Fruit fly (Drosophila melanogaster) whole organism, wandering third instar larva: ENCODE measurements around the gene CG13692.

ENCODE experiments used
- CG32264 ChIP-seq: fragments of 200-800 bp; sonication (Bioruptor generic); optimal IDR thresholded peaks from 2 replicates; lab custom pipeline; 2016; ENCODE audit warnings: missing biosample characterization, missing genetic modification characterization
- CG9705 ChIP-seq: fragments of 200-800 bp; sonication (Bioruptor generic); optimal IDR thresholded peaks from 2 replicates; lab custom pipeline; 2018; ENCODE audit warnings: missing biosample characterization, mild to moderate bottlenecking, missing genetic modification characterization
- CrebA ChIP-seq: fragments of 200-800 bp; sonication (Bioruptor generic); optimal IDR thresholded peaks from 2 replicates; lab custom pipeline; 2016; ENCODE audit warnings: missing biosample characterization, mild to moderate bottlenecking, missing genetic modification characterization, borderline replicate concordance
- Dif ChIP-seq: fragments of 200-275, 200-300 bp; sonication (Bioruptor generic); optimal IDR thresholded peaks from 2 replicates; lab custom pipeline; 2018; ENCODE audit warnings: missing biosample characterization, missing genetic modification characterization; ENCODE audit not compliant: partially characterized antibody
- HLH106 ChIP-seq: fragments of 200-800 bp; optimal IDR thresholded peaks from 3 replicates; lab custom pipeline; 2019; ENCODE audit warnings: missing biosample characterization, mild to moderate bottlenecking, missing genetic modification characterization, moderate library complexity
- Hnf4 ChIP-seq: fragments of 200-800 bp; sonication (Bioruptor generic); optimal IDR thresholded peaks from 2 replicates; lab custom pipeline; 2016; ENCODE audit warnings: missing biosample characterization, mild to moderate bottlenecking, missing genetic modification characterization
- Hr78 ChIP-seq: fragments of >200 bp; optimal IDR thresholded peaks from 2 replicates; lab custom pipeline; 2017; ENCODE audit warnings: missing biosample characterization, missing genetic modification characterization
- Jra ChIP-seq: sonication (Bioruptor generic); optimal IDR thresholded peaks from 2 replicates; lab custom pipeline; 2016; ENCODE audit warnings: missing biosample characterization, missing genetic modification characterization
- N ChIP-seq: fragments of >200 bp; optimal IDR thresholded peaks from 2 replicates; lab custom pipeline; 2018; ENCODE audit warnings: missing biosample characterization, missing external identifiers, missing genetic modification characterization
- OdsH ChIP-seq: fragments of 200-800 bp; sonication (Bioruptor generic); optimal IDR thresholded peaks from 2 replicates; lab custom pipeline; 2016; ENCODE audit warnings: missing biosample characterization, mild to moderate bottlenecking, missing genetic modification characterization
- Rel ChIP-seq, 2 experiments: fragments of 200-800 bp; sonication (Bioruptor generic) in 1 of 2; optimal IDR thresholded peaks; 2 replicates in 1 of 2; 3 replicates in 1 of 2; lab custom pipeline; 2016 to 2019; ENCODE audit warnings: mild to moderate bottlenecking in 2 of 2, missing biosample characterization in 2 of 2, missing genetic modification characterization in 2 of 2, moderate library complexity in 1 of 2
- Sp1 ChIP-seq: fragments of 200-800 bp; sonication (Bioruptor generic); optimal IDR thresholded peaks from 3 replicates; lab custom pipeline; 2019; ENCODE audit warnings: missing biosample characterization, mild to moderate bottlenecking, missing genetic modification characterization, moderate library complexity
- Vsx2 ChIP-seq: fragments of 200-300, 225-300 bp; sonication (Bioruptor generic); optimal IDR thresholded peaks from 2 replicates; lab custom pipeline; 2018; ENCODE audit warnings: missing biosample characterization, missing genetic modification characterization; ENCODE audit not compliant: partially characterized antibody
- br ChIP-seq: fragments of 200-800 bp; sonication (Bioruptor generic); optimal IDR thresholded peaks from 2 replicates; lab custom pipeline; 2016; ENCODE audit warnings: missing biosample characterization, missing genetic modification characterization
- brk ChIP-seq: fragments of 200-800 bp; sonication (Bioruptor generic); optimal IDR thresholded peaks from 2 replicates; lab custom pipeline; 2016; ENCODE audit warnings: missing biosample characterization, mild to moderate bottlenecking, missing genetic modification characterization
- dl ChIP-seq, 2 experiments: fragments of 175-275, 200-275 bp in 1 of 2; fragments of 200-275 bp in 1 of 2; sonication (Bioruptor generic); optimal IDR thresholded peaks; lab custom pipeline; 2018; ENCODE audit warnings: mild to moderate bottlenecking in 2 of 2, missing biosample characterization in 2 of 2, missing genetic modification characterization in 2 of 2, moderate library complexity in 2 of 2; ENCODE audit not compliant: partially characterized antibody in 2 of 2, insufficient read depth in 1 of 2
- dmrt93B ChIP-seq: fragments of 200-800 bp; sonication (Bioruptor generic); optimal IDR thresholded peaks from 2 replicates; lab custom pipeline; 2018; ENCODE audit warnings: missing biosample characterization, mild to moderate bottlenecking, missing genetic modification characterization
- dsf ChIP-seq: sonication (Bioruptor generic); optimal IDR thresholded peaks from 2 replicates; lab custom pipeline; 2016; ENCODE audit warnings: missing biosample characterization, missing genetic modification characterization, borderline replicate concordance
- ey ChIP-seq: fragments of 200-800 bp; sonication (Bioruptor generic); optimal IDR thresholded peaks from 2 replicates; lab custom pipeline; 2016; ENCODE audit warnings: missing biosample characterization, missing genetic modification characterization
- foxo ChIP-seq, 2 experiments: fragments of 200-800 bp; sonication (Bioruptor generic); optimal IDR thresholded peaks; 2 replicates in 1 of 2; 3 replicates in 1 of 2; lab custom pipeline; 2016 to 2017; ENCODE audit warnings: missing biosample characterization in 2 of 2, missing genetic modification characterization in 2 of 2
- fru ChIP-seq: fragments of 200-800 bp; sonication (Bioruptor generic); optimal IDR thresholded peaks from 3 replicates; lab custom pipeline; 2016; ENCODE audit warnings: missing biosample characterization, mild to moderate bottlenecking, missing genetic modification characterization
- h ChIP-seq: fragments of 200-800 bp; sonication (Bioruptor generic); optimal IDR thresholded peaks from 3 replicates; lab custom pipeline; 2016; ENCODE audit warnings: missing biosample characterization, mild to moderate bottlenecking, missing genetic modification characterization
- jim ChIP-seq: fragments of 175-275, 200-325 bp; sonication (Bioruptor generic); optimal IDR thresholded peaks from 2 replicates; lab custom pipeline; 2016; ENCODE audit warnings: missing biosample characterization, mild to moderate bottlenecking, missing genetic modification characterization
- lola ChIP-seq: fragments of >200 bp; optimal IDR thresholded peaks from 2 replicates; lab custom pipeline; 2017; ENCODE audit warnings: missing biosample characterization, missing genetic modification characterization
- psq ChIP-seq: fragments of 200-800 bp; sonication (Bioruptor generic); optimal IDR thresholded peaks from 3 replicates; lab custom pipeline; 2017; ENCODE audit warnings: missing biosample characterization, mild to moderate bottlenecking, missing genetic modification characterization, moderate library complexity
- rgr ChIP-seq: fragments of 200-800 bp; sonication (Bioruptor generic); optimal IDR thresholded peaks from 3 replicates; lab custom pipeline; 2016; ENCODE audit warnings: missing biosample characterization, mild to moderate bottlenecking, missing genetic modification characterization
- sage ChIP-seq: fragments of 200-800 bp; sonication (Bioruptor generic); optimal IDR thresholded peaks from 2 replicates; lab custom pipeline; 2016; ENCODE audit warnings: missing biosample characterization, mild to moderate bottlenecking, missing genetic modification characterization
- sv ChIP-seq: fragments of 200-800 bp; sonication (Bioruptor generic); optimal IDR thresholded peaks from 3 replicates; lab custom pipeline; 2016; ENCODE audit warnings: missing biosample characterization, missing genetic modification characterization
- tai ChIP-seq: sonication (Bioruptor generic); optimal IDR thresholded peaks from 2 replicates; lab custom pipeline; 2016; ENCODE audit warnings: missing biosample characterization, missing genetic modification characterization
- usp ChIP-seq: fragments of >200 bp; optimal IDR thresholded peaks from 2 replicates; lab custom pipeline; 2017; ENCODE audit warnings: missing biosample characterization, missing genetic modification characterization
- woc ChIP-seq: sonication (Bioruptor generic); optimal IDR thresholded peaks from 2 replicates; lab custom pipeline; 2016; ENCODE audit warnings: missing biosample characterization, mild to moderate bottlenecking, missing genetic modification characterization

The CG13692 gene

DNA sequence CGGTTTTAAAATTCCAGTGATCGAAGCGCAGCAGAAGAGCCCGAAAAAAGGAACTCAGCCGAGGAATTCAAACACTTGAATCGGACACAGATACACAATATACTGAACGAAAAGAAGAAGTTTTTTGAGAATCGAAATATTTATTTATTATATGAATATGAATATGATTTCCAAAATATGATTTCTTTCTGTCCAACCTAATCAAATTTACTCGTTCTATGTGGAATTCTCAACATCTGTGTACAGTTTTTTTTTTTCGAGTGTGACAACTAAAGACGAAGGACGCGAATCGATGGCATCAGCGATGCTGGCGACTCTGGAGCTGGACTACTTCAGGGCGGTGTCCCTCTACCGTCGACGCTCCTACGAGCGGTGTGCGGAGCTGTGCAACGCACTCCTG is 1.6 kb downstream of the CG13692 start:
- TF ChIP-seq usp (GFP tag; lab: Kevin White, UChicago), result no peak
- peak; percentile 44 to 92 for TF ChIP-seq foxo (GFP tag; optimal IDR thresholded peaks at IDR 0.05; lab: Kevin White, UChicago)
- TF ChIP-seq CG32264 (GFP tag; lab: Kevin White, UChicago), result peak; percentile 74
- TF ChIP-seq sage (GFP tag; lab: Kevin White, UChicago), result peak; percentile 87
- TF ChIP-seq woc (GFP tag; lab: Kevin White, UChicago), result peak; percentile 87
- TF ChIP-seq CG9705 (GFP tag; lab: Kevin White, UChicago), result peak; percentile 39
- TF ChIP-seq sv (GFP tag; lab: Kevin White, UChicago), result no peak
- peak; percentile 84 for TF ChIP-seq Hnf4 (GFP tag; lab: Kevin White, UChicago)
- peak; percentile 93 for TF ChIP-seq fru (GFP tag; lab: Kevin White, UChicago)
- TF ChIP-seq dl (GFP tag; optimal IDR thresholded peaks at IDR 0.05; lab: Kevin White, UChicago; ENCODE audit: insufficient read depth in 1 of 2, partially characterized antibody in 2 of 2), result no peak
- TF ChIP-seq jim, result no peak
- TF ChIP-seq dsf (GFP tag; lab: Kevin White, UChicago), result peak; percentile 69
- no peak for TF ChIP-seq lola (GFP tag; lab: Kevin White, UChicago)
- TF ChIP-seq br, result peak; percentile 86
- TF ChIP-seq OdsH (GFP tag; lab: Kevin White, UChicago), result peak; percentile 93
- TF ChIP-seq tai, result no peak
- peak; percentile 88 for TF ChIP-seq psq (GFP tag; lab: Kevin White, UChicago)
- TF ChIP-seq dmrt93B (GFP tag; lab: Kevin White, UChicago), result peak; percentile 66
- TF ChIP-seq h (GFP tag; lab: Kevin White, UChicago), result peak; percentile 94
- TF ChIP-seq Vsx2 (GFP tag; lab: Kevin White, UChicago), result no peak
- TF ChIP-seq brk (GFP tag; lab: Kevin White, UChicago), result no peak
- peak; percentile 93 for TF ChIP-seq rgr
- peak; percentile 89 for TF ChIP-seq Sp1 (GFP tag; lab: Kevin White, UChicago)
- TF ChIP-seq N (GFP tag; lab: Kevin White, UChicago), result no peak
- TF ChIP-seq Jra (GFP tag; lab: Kevin White, UChicago), result peak; percentile 78
- TF ChIP-seq Rel (GFP tag; optimal IDR thresholded peaks at IDR 0.05; lab: Kevin White, UChicago), result peak; percentile 81
- no peak for TF ChIP-seq Rel (tag; optimal IDR thresholded peaks at IDR 0.05; lab: Kevin White, UChicago)
- peak; percentile 68 for TF ChIP-seq HLH106 (tag; lab: Kevin White, UChicago)
- TF ChIP-seq CrebA (GFP tag; lab: Kevin White, UChicago), result no peak
- TF ChIP-seq ey (GFP tag; lab: Kevin White, UChicago), result peak; percentile 92

DNA sequence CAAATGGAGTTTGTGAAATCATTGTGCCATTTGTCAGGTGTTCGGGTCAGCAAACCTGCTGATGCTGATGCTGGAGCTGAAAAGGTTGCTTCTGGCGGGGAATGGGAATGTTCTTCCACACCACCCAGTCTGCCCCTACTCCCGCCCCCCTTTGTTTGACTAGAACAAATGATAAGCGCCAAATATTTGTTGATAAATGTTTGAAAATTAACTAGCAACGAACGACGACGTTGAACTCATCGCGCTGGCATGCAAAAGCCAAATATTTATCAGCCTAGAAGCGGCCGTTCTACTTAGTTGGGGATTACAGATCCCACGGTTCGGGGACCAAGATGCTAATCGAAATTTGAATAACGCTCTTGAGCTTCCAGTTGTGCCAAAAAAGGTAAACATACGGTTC is 3.9 kb downstream of the CG13692 start:
- no peak for TF ChIP-seq CG32264 (GFP tag; lab: Kevin White, UChicago)
- TF ChIP-seq dmrt93B (GFP tag; lab: Kevin White, UChicago), result no peak
- TF ChIP-seq OdsH (GFP tag; lab: Kevin White, UChicago), result no peak
- no peak for TF ChIP-seq dl (GFP tag; optimal IDR thresholded peaks at IDR 0.05; lab: Kevin White, UChicago; ENCODE audit: insufficient read depth in 1 of 2, partially characterized antibody in 2 of 2)
- no peak for TF ChIP-seq sage (GFP tag; lab: Kevin White, UChicago)
- no peak for TF ChIP-seq CrebA (GFP tag; lab: Kevin White, UChicago)
- TF ChIP-seq Hr78, result no peak
- no peak for TF ChIP-seq brk (GFP tag; lab: Kevin White, UChicago)
- no peak for TF ChIP-seq woc (GFP tag; lab: Kevin White, UChicago)
- TF ChIP-seq usp (GFP tag; lab: Kevin White, UChicago), result no peak
- no peak for TF ChIP-seq Hnf4 (GFP tag; lab: Kevin White, UChicago)
- TF ChIP-seq Dif (GFP tag; lab: Kevin White, UChicago), result no peak
- no peak for TF ChIP-seq dsf (GFP tag; lab: Kevin White, UChicago)
- TF ChIP-seq tai, result no peak
- TF ChIP-seq, all 38 proteins: peak for 0

DNA sequence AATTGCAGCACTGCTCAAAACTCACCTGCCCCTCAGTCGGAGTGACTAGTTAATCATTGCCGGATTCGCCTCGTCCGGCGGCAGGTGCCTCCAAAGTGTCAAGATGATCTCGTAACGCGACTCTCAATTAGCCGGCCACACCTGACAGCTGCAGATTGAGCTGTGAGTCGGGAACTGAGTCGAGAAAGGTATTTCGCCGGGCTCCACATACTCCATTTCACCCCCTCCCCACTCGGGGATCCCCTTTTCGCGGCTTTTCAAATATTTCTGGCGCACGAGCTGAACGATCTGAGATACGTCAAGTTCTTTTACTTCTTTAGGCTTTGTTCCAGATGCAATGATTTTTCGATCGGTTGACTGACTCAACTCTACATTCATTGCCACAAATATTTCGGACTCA is 4.9 kb downstream of the CG13692 start:
- TF ChIP-seq HLH106 (tag; lab: Kevin White, UChicago) (no peak), tai (no peak), Rel (GFP tag; optimal IDR thresholded peaks at IDR 0.05; lab: Kevin White, UChicago) (no peak), Rel (tag; optimal IDR thresholded peaks at IDR 0.05; lab: Kevin White, UChicago) (peak; percentile 90)
